Worm (Caenorhabditis elegans) whole organism, L2 larva: Measurements from ENCODE around the gene Y53G8B.2.

ENCODE experiments used
- ama-1 ChIP-seq: fragments of 150-350 bp; optimal IDR thresholded peaks from 2 replicates; lab custom pipeline; 2018; ENCODE audit warnings: inconsistent platforms
- dmd-4 ChIP-seq: sonication (generic microtip); optimal IDR thresholded peaks from 2 replicates; lab custom pipeline; 2017; ENCODE audit warnings: missing biosample characterization, missing genetic modification characterization
- elt-3 ChIP-seq: sonication (generic microtip); optimal IDR thresholded peaks from 2 replicates; lab custom pipeline; 2017; ENCODE audit warnings: missing biosample characterization, missing genetic modification characterization
- fos-1 ChIP-seq: fragments of 150-350 bp; optimal IDR thresholded peaks from 2 replicates; lab custom pipeline; 2014; ENCODE audit warnings: missing biosample characterization, missing genetic modification characterization
- lin-39 ChIP-seq: fragments of 150-350 bp; optimal IDR thresholded peaks from 2 replicates; lab custom pipeline; 2014; ENCODE audit warnings: missing biosample characterization, missing genetic modification reagents, missing genetic modification characterization
- mbf-1 ChIP-seq: sonication (generic microtip); optimal IDR thresholded peaks from 2 replicates; lab custom pipeline; 2017; ENCODE audit warnings: missing biosample characterization, missing genetic modification characterization
- mdl-1 ChIP-seq, 2 experiments: fragments of 150-350 bp in 1 of 2; sonication (generic microtip) in 1 of 2; optimal IDR thresholded peaks; 2 replicates each; lab custom pipeline; 2017; ENCODE audit warnings: missing biosample characterization in 2 of 2, missing genetic modification characterization in 2 of 2
- nhr-11 ChIP-seq: fragments of 150-350 bp; optimal IDR thresholded peaks from 2 replicates; lab custom pipeline; 2014; ENCODE audit warnings: missing biosample characterization, missing genetic modification characterization
- nhr-21 ChIP-seq: fragments of 150-350 bp; optimal IDR thresholded peaks from 2 replicates; lab custom pipeline; 2014; ENCODE audit warnings: missing biosample characterization, missing genetic modification characterization
- nhr-25 ChIP-seq: fragments of 150-350 bp; sonication (generic microtip); optimal IDR thresholded peaks from 3 replicates; lab custom pipeline; 2014; ENCODE audit warnings: missing biosample characterization, missing genetic modification characterization
- snpc-4 ChIP-seq: fragments of 150-350 bp; optimal IDR thresholded peaks from 2 replicates; lab custom pipeline; 2014; ENCODE audit warnings: missing biosample characterization, missing genetic modification characterization
- unc-62 ChIP-seq: fragments of 150-350 bp; optimal IDR thresholded peaks from 2 replicates; lab custom pipeline; 2014; ENCODE audit warnings: missing biosample characterization, missing genetic modification reagents, missing genetic modification characterization
- ztf-11 ChIP-seq: sonication (generic microtip); optimal IDR thresholded peaks from 2 replicates; lab custom pipeline; 2017; ENCODE audit warnings: missing biosample characterization, missing genetic modification characterization

- TF ChIP-seq unc-62 (no peak), lin-39 (tag; lab: Kevin White, UChicago) (no peak), fos-1 (no peak), ama-1 (lab: Kevin White, UChicago) (no peak), mbf-1 (tag; lab: Kevin White, UChicago) (no peak), nhr-21 (tag; lab: Kevin White, UChicago) (no peak), dmd-4 (tag; lab: Kevin White, UChicago) (no peak), ztf-11 (tag; lab: Kevin White, UChicago) (no peak), elt-3 (tag; lab: Kevin White, UChicago) (no peak), mdl-1 (tag; optimal IDR thresholded peaks at IDR 0.05; lab: Kevin White, UChicago) (no peak), snpc-4 (tag; lab: Kevin White, UChicago) (no peak), nhr-11 (tag; lab: Kevin White, UChicago) (no peak), nhr-25 (tag; lab: Kevin White, UChicago) (no peak)
Observed at ce11 chrIII:3060262-3060661, 43.5 kb downstream of the Y53G8B.2 start, which contains the start of gene fipr-29.
